Worm (Caenorhabditis elegans) whole organism, L4 larva: ENCODE data around the gene srw-102.

ENCODE experiments used
- D1046.2 ChIP-seq: fragments of 200-800 bp; sonication (Bioruptor generic); IDR thresholded peaks from 2 replicates; pipeline ENCODE4 v1.3.6; 2022; ENCODE audit warnings: missing genetic modification characterization, missing compliant biosample characterization
- F37D6.2 ChIP-seq: sonication (generic microtip); optimal IDR thresholded peaks from 2 replicates; lab custom pipeline; 2016; ENCODE audit warnings: mild to moderate bottlenecking, missing genetic modification characterization, missing compliant biosample characterization
- F44E2.7 ChIP-seq: fragments of 200-800 bp; sonication (Bioruptor generic); IDR thresholded peaks from 2 replicates; pipeline ENCODE4 v2.1.2; 2022; ENCODE audit warnings: missing genetic modification characterization, missing compliant biosample characterization
- F49E8.2 ChIP-seq: sonication (generic microtip); optimal IDR thresholded peaks from 2 replicates; lab custom pipeline; 2016; ENCODE audit warnings: missing compliant biosample characterization, mild to moderate bottlenecking, missing genetic modification characterization, borderline replicate concordance
- T20F7.1 ChIP-seq: fragments of 200-800 bp; sonication (Bioruptor generic); optimal IDR thresholded peaks from 2 replicates; lab custom pipeline; 2018; ENCODE audit warnings: mild to moderate bottlenecking, missing genetic modification characterization, missing compliant biosample characterization
- Y48G9A.11 ChIP-seq: fragments of 200-800 bp; sonication (Bioruptor generic); IDR thresholded peaks from 2 replicates; pipeline ENCODE4 v1.3.6; 2022; ENCODE audit warnings: missing genetic modification reagents, missing genetic modification characterization, missing compliant biosample characterization
- ZK546.5 ChIP-seq, 2 experiments: sonication (generic microtip); optimal IDR thresholded peaks; 2 replicates each; lab custom pipeline; 2017; ENCODE audit warnings: missing biosample characterization in 2 of 2, missing genetic modification characterization in 2 of 2
- attf-4 ChIP-seq: sonication (generic microtip); optimal IDR thresholded peaks from 3 replicates; lab custom pipeline; 2017; ENCODE audit warnings: missing biosample characterization, missing genetic modification characterization
- ceh-20 ChIP-seq: fragments of 200-800 bp; sonication (Bioruptor generic); IDR thresholded peaks from 2 replicates; pipeline ENCODE4 v1.3.6; 2022; ENCODE audit warnings: missing genetic modification reagents, missing genetic modification characterization, missing compliant biosample characterization
- ceh-28 ChIP-seq: fragments of 150-350 bp; optimal IDR thresholded peaks from 2 replicates; lab custom pipeline; 2014; ENCODE audit warnings: missing biosample characterization, missing genetic modification reagents, missing genetic modification characterization
- ceh-44 ChIP-seq: fragments of 200-800 bp; sonication (Bioruptor generic); IDR thresholded peaks from 2 replicates; pipeline ENCODE4 v1.3.6; 2022; ENCODE audit warnings: missing genetic modification reagents, missing genetic modification characterization, missing compliant biosample characterization
- ceh-62 ChIP-seq: sonication (generic microtip); optimal IDR thresholded peaks from 2 replicates; lab custom pipeline; 2017; ENCODE audit warnings: missing biosample characterization, missing genetic modification characterization
- ces-1 ChIP-seq: fragments of 150-350 bp; sonication (generic microtip); optimal IDR thresholded peaks from 4 replicates; lab custom pipeline; 2014; ENCODE audit warnings: missing biosample characterization, missing genetic modification reagents, missing genetic modification characterization
- daf-16 ChIP-seq, 3 experiments: sonication (generic microtip); optimal IDR thresholded peaks; 2 replicates each; lab custom pipeline; 2016 to 2017; ENCODE audit warnings: missing genetic modification characterization in 3 of 3, missing genetic modification reagents in 3 of 3, mild to moderate bottlenecking in 2 of 3, missing compliant biosample characterization in 2 of 3, missing biosample characterization in 1 of 3, moderate library complexity in 1 of 3
- dmd-9 ChIP-seq: fragments of 200-800 bp; sonication (Bioruptor generic); IDR thresholded peaks from 2 replicates; pipeline ENCODE4 v1.3.6; 2022; ENCODE audit warnings: missing genetic modification reagents, missing genetic modification characterization, missing compliant biosample characterization
- dpl-1 ChIP-seq: fragments of 150-350 bp; optimal IDR thresholded peaks from 2 replicates; lab custom pipeline; 2014; ENCODE audit warnings: missing biosample characterization, missing genetic modification reagents, missing genetic modification characterization
- duxl-1 ChIP-seq: sonication (generic microtip); optimal IDR thresholded peaks from 2 replicates; lab custom pipeline; 2016; ENCODE audit warnings: mild to moderate bottlenecking, missing genetic modification characterization, moderate library complexity, missing compliant biosample characterization; ENCODE audit not compliant: poor library complexity
- egl-27 ChIP-seq: sonication (generic microtip); optimal IDR thresholded peaks from 3 replicates; lab custom pipeline; 2017; ENCODE audit warnings: missing biosample characterization, missing genetic modification reagents, missing genetic modification characterization
- lin-1 ChIP-seq: fragments of 200-800 bp; sonication (Bioruptor generic); IDR thresholded peaks from 2 replicates; pipeline ENCODE4 v1.3.6; 2022; ENCODE audit warnings: missing genetic modification reagents, missing genetic modification characterization, missing compliant biosample characterization
- lin-13 ChIP-seq: fragments of 150-350 bp; optimal IDR thresholded peaks from 2 replicates; lab custom pipeline; 2014; ENCODE audit warnings: missing biosample characterization, missing genetic modification reagents, missing genetic modification characterization
- lin-15B ChIP-seq: fragments of 150-350 bp; sonication (generic microtip); optimal IDR thresholded peaks from 3 replicates; lab custom pipeline; 2014; ENCODE audit warnings: missing biosample characterization, missing genetic modification characterization
- lin-29 ChIP-seq: fragments of 200-800 bp; sonication (Bioruptor generic); IDR thresholded peaks from 2 replicates; pipeline ENCODE4 v1.3.6; 2022; ENCODE audit warnings: missing genetic modification reagents, missing genetic modification characterization, missing compliant biosample characterization
- madf-5 ChIP-seq, 2 experiments: fragments of 200-800 bp; sonication (Bioruptor generic); IDR thresholded peaks; 2 replicates each; pipeline ENCODE4 v1.3.6; 2022; ENCODE audit warnings: missing compliant biosample characterization in 2 of 2, missing genetic modification characterization in 2 of 2
- madf-9 ChIP-seq: fragments of 200-800 bp; sonication (Bioruptor generic); conservative IDR thresholded peaks from 2 replicates; pipeline ENCODE4 v1.3.6; 2022; ENCODE audit warnings: missing genetic modification reagents, missing genetic modification characterization, missing compliant biosample characterization
- mdt-29 ChIP-seq: fragments of 200-800 bp; sonication (Bioruptor generic); IDR thresholded peaks from 2 replicates; pipeline ENCODE4 v1.3.6; 2022; ENCODE audit warnings: missing genetic modification reagents, missing genetic modification characterization, missing compliant biosample characterization
- mep-1 ChIP-seq: fragments of 150-350 bp; sonication (generic microtip); optimal IDR thresholded peaks from 3 replicates; lab custom pipeline; 2014; ENCODE audit warnings: missing biosample characterization, missing genetic modification characterization
- mxl-2 ChIP-seq: fragments of 200-800 bp; sonication (Bioruptor generic); conservative IDR thresholded peaks from 2 replicates; pipeline ENCODE4 v1.3.6; 2022; ENCODE audit warnings: missing genetic modification reagents, missing genetic modification characterization, missing compliant biosample characterization
- nhr-111 ChIP-seq: fragments of 200-800 bp; sonication (Bioruptor generic); optimal IDR thresholded peaks from 2 replicates; lab custom pipeline; 2018; ENCODE audit warnings: mild to moderate bottlenecking, missing genetic modification characterization, missing compliant biosample characterization
- nhr-237 ChIP-seq: sonication (generic microtip); optimal IDR thresholded peaks from 2 replicates; lab custom pipeline; 2017; ENCODE audit warnings: missing biosample characterization, missing genetic modification characterization
- nhr-25 ChIP-seq: sonication (generic microtip); optimal IDR thresholded peaks from 2 replicates; lab custom pipeline; 2017; ENCODE audit warnings: missing genetic modification characterization, mild to moderate bottlenecking, missing compliant biosample characterization, antibody characterized with exemption, moderate library complexity, borderline replicate concordance; ENCODE audit not compliant: insufficient read depth
- nhr-41 ChIP-seq: fragments of 200-800 bp; sonication (Bioruptor generic); IDR thresholded peaks from 2 replicates; pipeline ENCODE4 v1.3.6; 2022; ENCODE audit warnings: missing genetic modification reagents, missing genetic modification characterization, missing compliant biosample characterization
- nhr-48 ChIP-seq: sonication (generic microtip); optimal IDR thresholded peaks from 2 replicates; lab custom pipeline; 2016; ENCODE audit warnings: mild to moderate bottlenecking, missing genetic modification characterization, missing compliant biosample characterization
- nhr-76 ChIP-seq: fragments of 150-350 bp; optimal IDR thresholded peaks from 2 replicates; lab custom pipeline; 2014; ENCODE audit warnings: missing biosample characterization, missing genetic modification characterization
- nhr-77 ChIP-seq: fragments of 150-350 bp; optimal IDR thresholded peaks from 2 replicates; lab custom pipeline; 2014; ENCODE audit warnings: missing biosample characterization, missing genetic modification characterization
- rbr-2 ChIP-seq: sonication (generic microtip); optimal IDR thresholded peaks from 2 replicates; lab custom pipeline; 2016; ENCODE audit warnings: missing genotype, missing genetic modification characterization, missing compliant biosample characterization
- saeg-2 ChIP-seq: fragments of 200-800 bp; sonication (Bioruptor generic); IDR thresholded peaks from 2 replicates; pipeline ENCODE4 v1.3.6; 2022; ENCODE audit warnings: missing genetic modification reagents, missing genetic modification characterization, missing compliant biosample characterization
- snpc-4 ChIP-seq: fragments of 150-350 bp; optimal IDR thresholded peaks from 2 replicates; lab custom pipeline; 2014; ENCODE audit warnings: missing biosample characterization, missing genetic modification characterization
- spr-1 ChIP-seq: sonication (generic microtip); optimal IDR thresholded peaks from 2 replicates; lab custom pipeline; 2016; ENCODE audit warnings: mild to moderate bottlenecking, missing genetic modification characterization, missing compliant biosample characterization
- tra-1 ChIP-seq: fragments of 200-800 bp; sonication (Bioruptor generic); IDR thresholded peaks from 2 replicates; pipeline ENCODE4 v1.3.6; 2022; ENCODE audit warnings: missing genetic modification reagents, missing genetic modification characterization, missing compliant biosample characterization
- vab-7 ChIP-seq: fragments of 200-800 bp; sonication (Bioruptor generic); IDR thresholded peaks from 2 replicates; pipeline ENCODE4 v1.3.6; 2022; ENCODE audit warnings: missing genetic modification reagents, missing genetic modification characterization, missing compliant biosample characterization
- zag-1 ChIP-seq: fragments of 150-350 bp; optimal IDR thresholded peaks from 2 replicates; lab custom pipeline; 2014; ENCODE audit warnings: missing biosample characterization, missing genetic modification characterization
- zip-2 ChIP-seq: fragments of 150-350 bp; optimal IDR thresholded peaks from 2 replicates; lab custom pipeline; 2014; ENCODE audit warnings: missing biosample characterization, missing genetic modification characterization

The srw-102 gene

ce11 chrV:1719927-1720326, at the start of gene srw-102:
TSS of gene srw-102 (plus strand) at chrV:1720227.
- TF ChIP-seq nhr-237 (no peak), lin-13 (GFP tag; lab: Kevin White, UChicago) (no peak), ceh-20 (GFP tag; lab: Robert Waterston, UW) (no peak), nhr-41 (GFP tag; lab: Robert Waterston, UW) (no peak), madf-5 (GFP tag; IDR thresholded peaks at IDR 0.05; lab: Robert Waterston, UW) (no peak), F44E2.7 (no peak), snpc-4 (tag; lab: Kevin White, UChicago) (no peak), ceh-62 (no peak), D1046.2 (GFP tag; lab: Robert Waterston, UW) (no peak), spr-1 (tag; lab: Kevin White, UChicago) (no peak), F49E8.2 (tag; lab: Kevin White, UChicago) (no peak), daf-16 (GFP tag; optimal IDR thresholded peaks at IDR 0.05; lab: Kevin White, UChicago) (no peak), daf-16 (tag; optimal IDR thresholded peaks at IDR 0.05; lab: Kevin White, UChicago) (no peak), dpl-1 (GFP tag; lab: Kevin White, UChicago) (no peak), nhr-25 (no peak), lin-1 (GFP tag; lab: Robert Waterston, UW) (no peak)

DNA sequence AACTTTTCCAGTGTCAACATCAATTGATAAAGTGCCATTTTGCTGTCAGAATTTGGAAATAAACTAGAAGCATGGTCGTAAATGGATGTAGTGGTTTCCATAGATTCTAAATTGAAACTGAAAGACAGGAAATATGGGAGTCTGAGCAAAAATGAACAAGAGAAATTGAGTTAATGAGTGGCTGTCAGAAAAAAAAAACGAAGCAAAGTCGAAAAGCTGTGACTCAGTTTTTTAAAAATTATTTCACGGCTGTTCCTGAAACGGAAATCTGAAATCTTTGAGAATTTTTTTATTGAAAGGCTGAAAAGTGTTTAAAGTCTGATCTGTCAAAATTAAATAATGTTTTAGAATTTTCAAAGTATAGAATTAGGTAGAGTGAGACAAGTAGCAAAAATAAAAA, 41.8 kb upstream of the srw-102 start, which contains the start of gene srw-98:
Gene srw-98 (minus strand): TSS at position 101 of the 400 bp plus-strand sequence.
- TF ChIP-seq Y48G9A.11 (GFP tag; lab: Robert Waterston, UW) (no peak), mep-1 (no peak)

DNA sequence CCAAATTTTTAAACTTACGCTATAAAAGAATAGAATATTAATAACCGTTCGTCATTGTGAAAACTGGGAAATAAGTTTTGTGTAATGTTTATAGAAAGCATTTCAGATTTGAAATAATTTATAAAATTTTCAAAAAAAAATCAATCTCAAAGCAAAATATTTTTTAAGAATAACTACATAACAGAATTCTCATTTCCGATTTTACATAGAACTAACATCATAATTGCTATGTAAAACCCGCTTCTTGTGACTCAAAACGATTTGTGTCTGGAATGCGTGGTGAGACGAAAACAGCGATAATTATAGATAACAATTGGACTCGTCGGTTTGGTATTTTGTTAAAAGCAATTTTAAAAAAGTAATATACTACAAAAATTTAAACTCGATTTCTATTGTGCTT, 39.3 kb upstream of the srw-102 start, which contains the start of gene srw-91:
Gene srw-91 (minus strand): TSS at position 101 of the 400 bp plus-strand sequence.
- no peak for TF ChIP-seq ceh-28 (tag; lab: Kevin White, UChicago)
- TF ChIP-seq mdt-29 (GFP tag; lab: Robert Waterston, UW) = no peak
- no peak for TF ChIP-seq tra-1 (GFP tag; lab: Robert Waterston, UW)
- no peak for TF ChIP-seq lin-29 (GFP tag; lab: Robert Waterston, UW)
- no peak for TF ChIP-seq nhr-76 (tag; lab: Kevin White, UChicago)
- no peak for TF ChIP-seq nhr-77
- TF ChIP-seq ZK546.5 (tag; optimal IDR thresholded peaks at IDR 0.05; lab: Kevin White, UChicago) = no peak
- no peak for TF ChIP-seq dpl-1 (GFP tag; lab: Kevin White, UChicago)
- no peak for TF ChIP-seq egl-27 (tag; lab: Kevin White, UChicago)
- no peak for TF ChIP-seq saeg-2 (GFP tag; lab: Robert Waterston, UW)
- no peak for TF ChIP-seq nhr-111 (GFP tag; lab: Kevin White, UChicago)
- no peak for TF ChIP-seq dmd-9 (GFP tag; lab: Robert Waterston, UW)
- no peak for TF ChIP-seq ceh-44 (GFP tag; lab: Robert Waterston, UW)
- TF ChIP-seq rbr-2 (tag; lab: Kevin White, UChicago) = no peak
- TF ChIP-seq F44E2.7 = no peak
- TF ChIP-seq lin-15B (tag; lab: Kevin White, UChicago) = no peak
- no peak for TF ChIP-seq ces-1
- TF ChIP-seq madf-9 (GFP tag; lab: Robert Waterston, UW) = no peak
- no peak for TF ChIP-seq F37D6.2
- no peak for TF ChIP-seq zag-1

DNA sequence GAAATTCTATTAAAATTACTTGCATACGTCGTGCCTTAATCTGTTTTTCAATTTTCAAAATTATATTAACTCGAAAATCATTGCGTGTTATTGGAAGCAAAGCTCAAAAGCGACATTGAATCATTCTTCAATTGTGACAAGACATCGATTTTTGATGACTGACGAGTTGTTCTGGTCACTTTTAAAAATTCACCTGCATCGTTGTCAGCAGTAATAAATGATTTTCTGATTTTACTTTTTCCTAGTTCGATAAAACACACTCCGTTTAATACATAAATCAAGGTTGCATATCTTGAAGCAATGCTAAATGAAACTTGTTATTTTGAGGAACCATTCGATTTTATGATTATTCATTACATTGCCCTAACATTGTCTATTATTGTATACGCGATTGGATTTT, 37.7 kb upstream of the srw-102 start, which contains the start of gene srh-3:
Gene srh-3 (plus strand): TSS at position 301 of the 400 bp plus-strand sequence.
- TF ChIP-seq F37D6.2 = no peak
- TF ChIP-seq zip-2 (tag; lab: Kevin White, UChicago) = no peak
- TF ChIP-seq duxl-1 (tag; lab: Kevin White, UChicago) = no peak
- no peak for TF ChIP-seq attf-4 (tag; lab: Kevin White, UChicago)
- no peak for TF ChIP-seq T20F7.1 (GFP tag; lab: Kevin White, UChicago)
- no peak for TF ChIP-seq nhr-48 (tag; lab: Kevin White, UChicago)
- TF ChIP-seq mxl-2 (GFP tag; lab: Robert Waterston, UW) = no peak
- TF ChIP-seq vab-7 (GFP tag; lab: Robert Waterston, UW) = no peak
- no peak for TF ChIP-seq Y48G9A.11 (GFP tag; lab: Robert Waterston, UW)
